Worm (Caenorhabditis elegans) whole organism, L3 larva: ENCODE data around the gene F44B9.9.

Experiments
- R02D3.7 ChIP-seq: fragments of 150-350 bp; optimal IDR thresholded peaks from 2 replicates; lab custom pipeline; 2014; ENCODE audit warnings: missing biosample characterization, missing genetic modification characterization
- ZK546.5 ChIP-seq: sonication (generic microtip); optimal IDR thresholded peaks from 2 replicates; lab custom pipeline; 2017; ENCODE audit warnings: missing biosample characterization, missing genetic modification characterization
- aly-2 ChIP-seq: fragments of 150-350 bp; optimal IDR thresholded peaks from 2 replicates; lab custom pipeline; 2014; ENCODE audit warnings: missing biosample characterization, missing genetic modification characterization
- ama-1 ChIP-seq: fragments of 150-350 bp; optimal IDR thresholded peaks from 2 replicates; lab custom pipeline; 2018
- ceh-16 ChIP-seq: sonication (generic microtip); optimal IDR thresholded peaks from 2 replicates; lab custom pipeline; 2017; ENCODE audit warnings: missing biosample characterization, missing genetic modification characterization
- ceh-28 ChIP-seq: fragments of 150-350 bp; optimal IDR thresholded peaks from 2 replicates; lab custom pipeline; 2014; ENCODE audit warnings: missing biosample characterization, missing genetic modification reagents, missing genetic modification characterization
- ceh-82 ChIP-seq: fragments of 150-350 bp; optimal IDR thresholded peaks from 2 replicates; lab custom pipeline; 2014; ENCODE audit warnings: missing biosample characterization, missing genetic modification characterization
- egl-27 ChIP-seq: sonication (generic microtip); optimal IDR thresholded peaks from 4 replicates; lab custom pipeline; 2017; ENCODE audit warnings: missing biosample characterization, missing genetic modification reagents, missing genetic modification characterization
- egl-5 ChIP-seq: fragments of 150-350 bp; optimal IDR thresholded peaks from 2 replicates; lab custom pipeline; 2017; ENCODE audit warnings: missing biosample characterization, missing genetic modification reagents, missing genetic modification characterization, inconsistent platforms
- elt-1 ChIP-seq: fragments of 150-350 bp; optimal IDR thresholded peaks from 2 replicates; lab custom pipeline; 2014; ENCODE audit warnings: missing biosample characterization, missing genetic modification characterization
- elt-2 ChIP-seq: sonication (generic microtip); optimal IDR thresholded peaks from 2 replicates; lab custom pipeline; 2016; ENCODE audit warnings: missing genetic modification reagents, mild to moderate bottlenecking, missing genetic modification characterization, missing compliant biosample characterization
- elt-3 ChIP-seq, 3 experiments: fragments of 150-350 bp in 1 of 3; sonication (generic microtip) in 2 of 3; optimal IDR thresholded peaks; 2 replicates in 2 of 3; 4 replicates in 1 of 3; lab custom pipeline; 2014 to 2017; ENCODE audit warnings: missing biosample characterization in 3 of 3, missing genetic modification characterization in 3 of 3
- eor-1 ChIP-seq, 2 experiments: fragments of 150-350 bp; optimal IDR thresholded peaks; 2 replicates each; lab custom pipeline; 2014 to 2018; ENCODE audit warnings: missing biosample characterization in 2 of 2, missing genetic modification characterization in 2 of 2
- fkh-10 ChIP-seq: sonication (generic microtip); optimal IDR thresholded peaks from 2 replicates; lab custom pipeline; 2017; ENCODE audit warnings: missing biosample characterization, missing genetic modification reagents, missing genetic modification characterization
- fkh-2 ChIP-seq: fragments of 150-350 bp; optimal IDR thresholded peaks from 2 replicates; lab custom pipeline; 2014; ENCODE audit warnings: missing biosample characterization, missing genetic modification reagents, missing genetic modification characterization
- fos-1 ChIP-seq: fragments of 150-350 bp; optimal IDR thresholded peaks from 2 replicates; lab custom pipeline; 2014; ENCODE audit warnings: missing biosample characterization, missing genetic modification characterization
- hmg-11 ChIP-seq: sonication (generic microtip); optimal IDR thresholded peaks from 2 replicates; lab custom pipeline; 2016; ENCODE audit warnings: missing genetic modification characterization, missing compliant biosample characterization
- jun-1 ChIP-seq: fragments of 150-350 bp; optimal IDR thresholded peaks from 2 replicates; lab custom pipeline; 2014; ENCODE audit warnings: missing biosample characterization, missing genetic modification reagents, missing genetic modification characterization
- lin-15B ChIP-seq: fragments of 150-350 bp; optimal IDR thresholded peaks from 2 replicates; lab custom pipeline; 2014; ENCODE audit warnings: missing biosample characterization, missing genetic modification characterization
- lin-39 ChIP-seq: fragments of 150-350 bp; optimal IDR thresholded peaks from 2 replicates; lab custom pipeline; 2018; ENCODE audit warnings: missing biosample characterization, missing genetic modification reagents, missing genetic modification characterization
- lsy-12 ChIP-seq: sonication (generic microtip); optimal IDR thresholded peaks from 2 replicates; lab custom pipeline; 2016; ENCODE audit warnings: mild to moderate bottlenecking, missing genetic modification characterization, missing compliant biosample characterization
- mdl-1 ChIP-seq: fragments of 150-350 bp; optimal IDR thresholded peaks from 2 replicates; lab custom pipeline; 2014; ENCODE audit warnings: missing biosample characterization, missing genetic modification characterization
- nfya-1 ChIP-seq: sonication (generic microtip); optimal IDR thresholded peaks from 2 replicates; lab custom pipeline; 2017; ENCODE audit warnings: missing genetic modification characterization, mild to moderate bottlenecking, missing compliant biosample characterization, antibody characterized with exemption, moderate library complexity; ENCODE audit not compliant: insufficient read depth
- nhr-11 ChIP-seq: fragments of 150-350 bp; optimal IDR thresholded peaks from 2 replicates; lab custom pipeline; 2014; ENCODE audit warnings: missing biosample characterization, missing genetic modification characterization
- nhr-12 ChIP-seq: fragments of 150-350 bp; optimal IDR thresholded peaks from 2 replicates; lab custom pipeline; 2014; ENCODE audit warnings: missing biosample characterization, missing genetic modification characterization
- nhr-23 ChIP-seq: fragments of 150-350 bp; optimal IDR thresholded peaks from 2 replicates; lab custom pipeline; 2014; ENCODE audit warnings: missing biosample characterization, missing genetic modification reagents, missing genetic modification characterization
- nhr-25 ChIP-seq: sonication (generic microtip); optimal IDR thresholded peaks from 2 replicates; lab custom pipeline; 2017; ENCODE audit warnings: missing biosample characterization, missing genetic modification characterization
- nhr-28 ChIP-seq: fragments of 150-350 bp; optimal IDR thresholded peaks from 2 replicates; lab custom pipeline; 2014; ENCODE audit warnings: missing biosample characterization, missing genetic modification characterization
- nhr-43 ChIP-seq: sonication (generic microtip); optimal IDR thresholded peaks from 2 replicates; lab custom pipeline; 2016; ENCODE audit warnings: mild to moderate bottlenecking, missing genetic modification characterization, missing compliant biosample characterization; ENCODE audit not compliant: poor library complexity, severe bottlenecking
- nhr-67 ChIP-seq: fragments of 150-350 bp; optimal IDR thresholded peaks from 2 replicates; lab custom pipeline; 2014; ENCODE audit warnings: missing biosample characterization, missing genetic modification characterization
- nhr-76 ChIP-seq: fragments of 150-350 bp; sonication (generic microtip); optimal IDR thresholded peaks from 5 replicates; lab custom pipeline; 2014; ENCODE audit warnings: missing biosample characterization, missing genetic modification characterization
- pha-4 ChIP-seq: fragments of 150-350 bp; optimal IDR thresholded peaks from 2 replicates; lab custom pipeline; 2014; ENCODE audit warnings: missing biosample characterization, missing genetic modification reagents, missing genetic modification characterization
- snpc-4 ChIP-seq: fragments of 150-350 bp; optimal IDR thresholded peaks from 2 replicates; lab custom pipeline; 2014; ENCODE audit warnings: missing biosample characterization, missing genetic modification characterization
- tbx-2 ChIP-seq: sonication (generic microtip); optimal IDR thresholded peaks from 2 replicates; lab custom pipeline; 2016; ENCODE audit warnings: mild to moderate bottlenecking, missing genetic modification characterization, missing compliant biosample characterization
- unc-39 ChIP-seq: sonication (generic microtip); optimal IDR thresholded peaks from 4 replicates; lab custom pipeline; 2017; ENCODE audit warnings: missing biosample characterization, missing genetic modification characterization
- unc-62 ChIP-seq: fragments of 150-350 bp; sonication (generic microtip); optimal IDR thresholded peaks from 4 replicates; lab custom pipeline; 2014; ENCODE audit warnings: missing biosample characterization, missing genetic modification reagents, missing genetic modification characterization
- zag-1 ChIP-seq: fragments of 150-350 bp; optimal IDR thresholded peaks from 2 replicates; lab custom pipeline; 2014; ENCODE audit warnings: missing biosample characterization, missing genetic modification characterization
- ztf-11 ChIP-seq: fragments of 150-350 bp; optimal IDR thresholded peaks from 2 replicates; lab custom pipeline; 2014; ENCODE audit warnings: missing biosample characterization, missing genetic modification characterization
- ztf-4 ChIP-seq: fragments of 150-350 bp; optimal IDR thresholded peaks from 2 replicates; lab custom pipeline; 2014; ENCODE audit warnings: missing biosample characterization, missing genetic modification characterization

The F44B9.9 gene

DNA sequence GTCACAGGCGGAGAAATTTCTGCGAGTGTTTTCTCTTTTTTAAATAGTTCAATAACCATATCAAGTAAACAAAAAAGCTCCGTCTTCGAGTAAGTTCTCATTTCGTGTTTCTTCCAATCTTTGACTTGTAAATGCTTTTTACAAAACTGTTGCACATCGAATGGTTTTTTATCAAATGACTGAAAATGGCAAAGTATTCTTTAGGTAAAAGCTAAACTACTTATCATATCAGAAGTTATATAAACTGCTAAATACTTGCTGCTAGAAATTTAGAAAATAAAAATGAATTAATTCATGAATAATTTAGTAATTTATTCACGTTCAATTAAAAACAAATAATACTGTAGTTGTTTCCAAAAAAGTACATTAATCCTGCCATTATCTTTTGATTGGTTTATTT lies at the start of gene F44B9.9:
TSS of gene F44B9.9 (minus strand) at position 101 of the 400 bp plus-strand sequence.
- TF ChIP-seq ceh-16 (no peak), nhr-43 (tag; lab: Kevin White, UChicago) (no peak), ZK546.5 (no peak), nfya-1 (no peak), nhr-12 (tag; lab: Kevin White, UChicago) (no peak), R02D3.7 (no peak), elt-1 (tag; lab: Kevin White, UChicago) (no peak), nhr-28 (tag; lab: Kevin White, UChicago) (no peak), ceh-28 (tag; lab: Kevin White, UChicago) (no peak), nhr-23 (no peak), pha-4 (no peak), fkh-2 (tag; lab: Kevin White, UChicago) (no peak), egl-27 (no peak), tbx-2 (no peak), zag-1 (tag; lab: Kevin White, UChicago) (no peak), nhr-11 (tag; lab: Kevin White, UChicago) (no peak), elt-2 (no peak)
- TF ChIP-seq, all 47 proteins: peak for 0

DNA sequence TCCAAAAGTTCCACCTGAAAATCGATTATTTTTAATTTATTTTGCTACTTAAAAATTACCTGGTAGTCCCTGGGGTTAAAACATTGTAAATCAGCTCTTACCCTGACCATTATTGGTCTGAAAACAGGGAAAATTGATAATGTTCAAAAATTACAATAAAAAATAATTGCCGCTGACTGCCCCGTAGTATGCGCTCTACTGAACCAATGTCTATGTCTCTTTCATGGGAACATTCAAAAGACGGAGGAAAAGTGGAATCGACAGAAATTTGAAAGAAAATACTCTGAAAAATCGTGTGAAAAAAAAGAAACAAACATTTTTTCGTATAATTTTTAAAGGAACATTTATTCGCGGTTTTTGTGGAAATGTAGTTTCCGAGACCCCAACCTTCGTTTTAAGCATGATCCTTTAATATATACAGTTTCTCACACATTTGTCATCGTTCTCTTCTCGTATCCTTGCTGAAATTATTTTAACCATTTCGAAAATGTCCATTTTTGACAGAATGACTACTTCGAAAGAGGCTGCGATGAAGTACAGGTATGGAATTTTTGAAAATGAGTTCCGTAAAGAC lies 49.4 kb upstream of the F44B9.9 start, which contains the start of the genes dcr-1 and apc-2:
TSS of gene dcr-1 (minus strand) at position 117 of the 574 bp plus-strand sequence.
TSS of gene apc-2 (plus strand) at position 465 of the 574 bp plus-strand sequence.
- TF ChIP-seq mdl-1 (tag; lab: Kevin White, UChicago) (no peak), elt-1 (tag; lab: Kevin White, UChicago) (no peak), elt-3 (tag; optimal IDR thresholded peaks at IDR 0.05; lab: Kevin White, UChicago) (no peak), nhr-28 (tag; lab: Kevin White, UChicago) (no peak), lin-15B (tag; lab: Kevin White, UChicago) (no peak), ztf-11 (no peak), nhr-67 (no peak), zag-1 (tag; lab: Kevin White, UChicago) (no peak), nhr-23 (no peak), unc-39 (tag; lab: Kevin White, UChicago) (no peak), hmg-11 (tag; lab: Kevin White, UChicago) (no peak), aly-2 (tag; lab: Kevin White, UChicago) (no peak), egl-5 (tag; lab: Kevin White, UChicago) (no peak), jun-1 (tag; lab: Kevin White, UChicago) (no peak), fkh-10 (GFP tag; lab: Kevin White, UChicago) (no peak), nfya-1 (no peak), elt-2 (no peak), snpc-4 (no peak), nhr-76 (no peak), nhr-25 (no peak)

- TF ChIP-seq lin-39 = no peak
- TF ChIP-seq fkh-2 (tag; lab: Kevin White, UChicago) = no peak
- TF ChIP-seq unc-62 = no peak
- TF ChIP-seq ama-1 = no peak
- TF ChIP-seq ztf-11 = no peak
- no peak for TF ChIP-seq lsy-12 (tag; lab: Kevin White, UChicago)
- no peak for TF ChIP-seq elt-2
- TF ChIP-seq unc-39 (tag; lab: Kevin White, UChicago) = no peak
- no peak for TF ChIP-seq nhr-12 (tag; lab: Kevin White, UChicago)
- no peak for TF ChIP-seq fkh-10 (GFP tag; lab: Kevin White, UChicago)
- TF ChIP-seq egl-5 (tag; lab: Kevin White, UChicago) = no peak
Observed at ce11 chrIII:8077180-8077579, 46.3 kb upstream of the F44B9.9 start.

DNA sequence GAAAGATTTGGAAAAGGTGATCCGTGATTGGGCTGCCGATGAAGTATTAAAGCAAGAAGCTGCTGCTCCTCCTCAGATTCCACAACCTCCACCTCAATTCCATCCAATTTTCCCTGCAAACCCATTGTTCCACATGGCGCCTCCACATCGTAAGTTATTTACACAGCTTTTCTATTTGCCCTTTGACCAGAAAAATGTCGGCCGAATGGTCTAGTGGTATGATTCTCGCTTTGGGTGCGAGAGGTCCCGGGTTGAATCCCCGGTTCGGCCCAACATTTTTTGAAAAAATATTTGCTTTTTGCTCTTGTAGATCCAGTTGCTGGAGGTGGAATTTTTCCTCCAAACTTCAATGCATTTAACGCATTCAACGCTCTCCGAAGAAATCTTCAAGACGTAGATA lies 38.3 kb upstream of the F44B9.9 start:
- no peak for TF ChIP-seq snpc-4
- no peak for TF ChIP-seq eor-1 (tag; optimal IDR thresholded peaks at IDR 0.05; lab: Kevin White, UChicago)
- TF ChIP-seq R02D3.7 = no peak
- TF ChIP-seq ceh-28 (tag; lab: Kevin White, UChicago) = no peak
- TF ChIP-seq aly-2 (tag; lab: Kevin White, UChicago) = no peak
- no peak for TF ChIP-seq lin-15B (tag; lab: Kevin White, UChicago)
- no peak for TF ChIP-seq lin-39
- TF ChIP-seq mdl-1 (tag; lab: Kevin White, UChicago) = no peak
- no peak for TF ChIP-seq nhr-12 (tag; lab: Kevin White, UChicago)
- no peak for TF ChIP-seq ceh-82 (tag; lab: Kevin White, UChicago)
- TF ChIP-seq zag-1 (tag; lab: Kevin White, UChicago) = no peak
- TF ChIP-seq fos-1 (tag; lab: Kevin White, UChicago) = no peak
- TF ChIP-seq ama-1 = no peak
- TF ChIP-seq ztf-4 (tag; lab: Kevin White, UChicago) = no peak
- no peak for TF ChIP-seq nhr-23
- no peak for TF ChIP-seq nhr-11 (tag; lab: Kevin White, UChicago)
- no peak for TF ChIP-seq nhr-67
- no peak for TF ChIP-seq jun-1 (tag; lab: Kevin White, UChicago)
- TF ChIP-seq elt-3 (tag; optimal IDR thresholded peaks at IDR 0.05; lab: Kevin White, UChicago) = no peak
